Fruit fly (Drosophila melanogaster): Measurements from ENCODE around the gene vn.

The vn gene

DNA sequence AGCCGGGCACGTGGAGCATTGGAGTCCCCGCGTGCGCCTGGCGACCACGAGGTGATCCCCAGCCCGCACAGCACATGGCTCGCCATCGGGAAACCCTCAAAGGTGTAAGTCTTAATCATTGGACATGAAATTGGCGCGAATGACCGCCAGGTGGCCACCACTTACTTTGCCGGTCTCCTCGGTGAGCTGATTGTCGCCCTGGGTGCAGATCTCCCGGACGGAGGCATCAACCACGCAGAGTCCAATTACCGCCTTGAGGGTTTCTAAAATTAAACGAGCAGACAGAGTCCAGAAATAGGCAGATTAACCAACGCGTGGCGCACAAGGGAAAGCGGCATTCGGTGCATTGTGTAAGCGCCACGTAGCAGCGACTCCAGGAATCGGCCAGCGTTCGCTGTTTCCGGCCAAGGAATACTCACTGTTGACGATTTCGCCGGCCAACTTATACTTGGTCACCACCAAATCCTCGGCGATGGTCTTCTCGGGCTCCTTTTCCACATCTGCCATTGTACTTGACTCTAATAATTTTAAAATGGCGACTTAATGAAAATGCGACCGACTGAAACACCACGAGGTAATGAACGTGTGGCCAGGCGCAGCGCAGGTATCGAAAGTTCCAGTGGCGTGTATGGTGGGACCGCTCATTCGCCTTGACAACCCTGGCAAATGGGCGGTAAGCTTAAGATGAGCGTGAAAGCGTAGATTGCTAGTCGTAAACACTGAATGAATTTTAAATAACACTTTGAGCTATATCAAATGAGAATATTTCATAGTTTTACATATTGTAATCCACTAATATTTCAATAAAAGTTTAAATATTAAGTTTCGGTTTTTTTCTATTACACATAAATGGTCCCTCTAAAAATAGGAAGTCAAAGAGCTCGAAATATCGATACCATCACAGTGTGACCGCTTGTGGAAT is 80.3 kb downstream of the vn start, which contains the start of gene CG10576:
CG10576 (minus strand) TSS at position 781 of the 922 bp plus-strand sequence.
- TF ChIP-seq Mnt (GFP tag; optimal IDR thresholded peaks at IDR 0.05) = peak; percentile 98
- peak; percentile 21 for TF ChIP-seq bab1 (GFP tag; optimal IDR thresholded peaks at IDR 0.05)
- TF ChIP-seq kay (GFP tag; ENCODE audit: borderline replicate concordance) = no peak
- peak; percentile 20 for TF ChIP-seq pad (GFP tag; optimal IDR thresholded peaks at IDR 0.05)
- TF ChIP-seq Clk (GFP tag; optimal IDR thresholded peaks at IDR 0.05) = no peak
- peak; percentile 52 for TF ChIP-seq Crg-1 (GFP tag; optimal IDR thresholded peaks at IDR 0.05)
- TF ChIP-seq CG11617 (GFP tag; optimal IDR thresholded peaks at IDR 0.05) = peak; percentile 44
- no peak for TF ChIP-seq CG5204 (GFP tag; optimal IDR thresholded peaks at IDR 0.05)
- TF ChIP-seq tj (GFP tag; optimal IDR thresholded peaks at IDR 0.05) = peak; percentile 21
- TF ChIP-seq CG7101 (tag; optimal IDR thresholded peaks at IDR 0.05) = peak; percentile 18
- peak; percentile 42 for TF ChIP-seq CG1620 (GFP tag; optimal IDR thresholded peaks at IDR 0.05)
- peak; percentile 95 for TF ChIP-seq CG14711 (tag; optimal IDR thresholded peaks at IDR 0.05)
